Worm (Caenorhabditis elegans) whole organism, L3 larva: ENCODE data around the gene Y119D3B.14.

ENCODE experiments used
- aly-2 ChIP-seq: fragments of 150-350 bp; optimal IDR thresholded peaks from 2 replicates; lab custom pipeline; 2014; ENCODE audit warnings: missing biosample characterization, missing genetic modification characterization
- daf-12 ChIP-seq: fragments of 150-350 bp; optimal IDR thresholded peaks from 2 replicates; lab custom pipeline; 2014; ENCODE audit warnings: missing biosample characterization, missing genetic modification reagents, missing genetic modification characterization
- jun-1 ChIP-seq: fragments of 150-350 bp; optimal IDR thresholded peaks from 2 replicates; lab custom pipeline; 2014; ENCODE audit warnings: missing biosample characterization, missing genetic modification reagents, missing genetic modification characterization
- lin-15B ChIP-seq: fragments of 150-350 bp; optimal IDR thresholded peaks from 2 replicates; lab custom pipeline; 2014; ENCODE audit warnings: missing biosample characterization, missing genetic modification characterization
- nhr-12 ChIP-seq: fragments of 150-350 bp; optimal IDR thresholded peaks from 2 replicates; lab custom pipeline; 2014; ENCODE audit warnings: missing biosample characterization, missing genetic modification characterization
- nhr-23 ChIP-seq: fragments of 150-350 bp; optimal IDR thresholded peaks from 2 replicates; lab custom pipeline; 2014; ENCODE audit warnings: missing biosample characterization, missing genetic modification reagents, missing genetic modification characterization
- nhr-237 ChIP-seq: fragments of 150-350 bp; optimal IDR thresholded peaks from 2 replicates; lab custom pipeline; 2014; ENCODE audit warnings: missing biosample characterization, missing genetic modification characterization
- nhr-28 ChIP-seq: fragments of 150-350 bp; optimal IDR thresholded peaks from 2 replicates; lab custom pipeline; 2014; ENCODE audit warnings: missing biosample characterization, missing genetic modification characterization
- pqm-1 ChIP-seq: fragments of 150-350 bp; optimal IDR thresholded peaks from 2 replicates; lab custom pipeline; 2017; ENCODE audit warnings: missing biosample characterization, missing genetic modification characterization, inconsistent platforms
- ztf-11 ChIP-seq: fragments of 150-350 bp; optimal IDR thresholded peaks from 2 replicates; lab custom pipeline; 2014; ENCODE audit warnings: missing biosample characterization, missing genetic modification characterization

ce11 chrIII:1173331-1173730, 20.3 kb downstream of the Y119D3B.14 start:
- TF ChIP-seq nhr-23: no peak
- TF ChIP-seq ztf-11 (tag; lab: Kevin White, UChicago): no peak
- TF ChIP-seq lin-15B (tag; lab: Kevin White, UChicago): no peak
- TF ChIP-seq nhr-237 (tag; lab: Kevin White, UChicago): no peak
- TF ChIP-seq aly-2 (tag; lab: Kevin White, UChicago): no peak
- no peak for TF ChIP-seq pqm-1 (tag; lab: Kevin White, UChicago)
- no peak for TF ChIP-seq nhr-12 (tag; lab: Kevin White, UChicago)
- TF ChIP-seq nhr-28 (tag; lab: Kevin White, UChicago): no peak
- no peak for TF ChIP-seq daf-12 (tag; lab: Kevin White, UChicago)
- no peak for TF ChIP-seq jun-1 (tag; lab: Kevin White, UChicago)
